Worm (Caenorhabditis elegans) whole organism, L4 larva: Measurements from ENCODE around the gene srd-3.

ENCODE experiments used
- aly-2 ChIP-seq: sonication (generic microtip); optimal IDR thresholded peaks from 2 replicates; lab custom pipeline; 2018; ENCODE audit warnings: missing biosample characterization, missing genetic modification characterization
- mdl-1 ChIP-seq, 2 experiments: fragments of 150-350 bp in 1 of 2; sonication (generic microtip) in 1 of 2; optimal IDR thresholded peaks; 2 replicates each; lab custom pipeline; 2014 to 2017; ENCODE audit warnings: missing biosample characterization in 2 of 2, missing genetic modification characterization in 2 of 2
- nhr-28 ChIP-seq: fragments of 150-350 bp; optimal IDR thresholded peaks from 2 replicates; lab custom pipeline; 2014; ENCODE audit warnings: missing biosample characterization, missing genetic modification characterization
- skn-1 ChIP-seq: fragments of 150-350 bp; optimal IDR thresholded peaks from 2 replicates; lab custom pipeline; 2014; ENCODE audit warnings: missing biosample characterization, missing genetic modification characterization
- zag-1 ChIP-seq: fragments of 150-350 bp; optimal IDR thresholded peaks from 2 replicates; lab custom pipeline; 2014; ENCODE audit warnings: missing biosample characterization, missing genetic modification characterization

DNA sequence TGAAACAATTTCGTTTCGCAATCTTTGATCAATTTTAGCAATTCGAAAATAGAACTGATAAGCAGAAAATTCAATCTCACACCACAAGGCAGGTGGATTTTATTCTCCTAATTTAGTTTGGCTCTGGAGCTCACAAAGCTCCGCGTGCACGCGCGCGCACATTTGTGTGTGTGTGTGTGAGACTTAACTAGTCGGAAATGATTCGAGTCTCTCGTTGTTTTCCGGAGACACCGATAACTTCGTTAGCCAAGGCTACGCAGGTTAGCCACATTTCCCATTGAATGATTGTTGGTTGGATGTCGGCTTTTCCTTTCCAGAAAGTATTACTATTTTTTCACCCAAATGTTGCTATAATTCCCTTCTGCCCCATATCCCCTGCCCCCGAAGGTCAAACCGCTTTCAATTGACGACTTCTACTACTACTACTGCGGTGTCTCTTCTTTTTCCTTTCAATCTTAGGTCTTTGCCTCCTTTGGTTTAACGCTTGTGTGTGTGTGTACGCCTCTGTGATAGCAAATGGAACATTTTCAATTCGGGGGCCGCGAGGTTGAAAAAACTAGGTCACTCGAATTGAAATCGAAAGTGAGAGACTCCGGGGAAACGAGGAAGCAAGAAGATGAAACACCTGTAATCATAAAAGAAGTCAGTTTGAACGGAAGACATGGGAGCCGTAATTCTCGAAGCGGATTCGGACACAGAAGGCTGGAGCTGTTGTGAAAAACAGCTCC, 29.3 kb upstream of the srd-3 start:
- TF ChIP-seq nhr-28 (tag; lab: Kevin White, UChicago) = no peak
- TF ChIP-seq mdl-1 (tag; optimal IDR thresholded peaks at IDR 0.05; lab: Kevin White, UChicago) = no peak
- no peak for TF ChIP-seq aly-2
- no peak for TF ChIP-seq zag-1 (tag; lab: Kevin White, UChicago)
- TF ChIP-seq skn-1 (tag; lab: Kevin White, UChicago) = no peak
